Fruit fly (Drosophila melanogaster) whole organism, embryonic: Measurements from ENCODE around the gene Ugt305A1.

Experiments
- Ada2b ChIP-seq: fragments of 200-800 bp; sonication (Bioruptor generic); IDR thresholded peaks from 2 replicates; pipeline ENCODE4 v1.3.6; 2022; ENCODE audit warnings: missing biosample characterization, missing genetic modification characterization
- Awh ChIP-seq: fragments of 200-800 bp; sonication (Bioruptor generic); IDR thresholded peaks from 2 replicates; pipeline ENCODE4, ENCODE4 v1.3.6; 2022; ENCODE audit warnings: missing biosample characterization, missing genetic modification characterization
- BEAF-32 ChIP-seq: fragments of 200-800 bp; sonication (Bioruptor generic); optimal IDR thresholded peaks from 3 replicates; lab custom pipeline; 2017; ENCODE audit warnings: missing biosample characterization, missing genetic modification characterization, mild to moderate bottlenecking, moderate library complexity, missing genetic modification reagents
- Bgb ChIP-seq: fragments of 200-800 bp; sonication (Bioruptor generic); IDR thresholded peaks from 2 replicates; pipeline ENCODE4 v1.3.6; 2022; ENCODE audit warnings: missing biosample characterization, missing genetic modification characterization; ENCODE audit not compliant: partially characterized antibody
- CG10431 ChIP-seq: fragments of 200-800 bp; sonication (Bioruptor generic); optimal IDR thresholded peaks from 3 replicates; lab custom pipeline; 2018; ENCODE audit warnings: missing biosample characterization, mild to moderate bottlenecking, missing genetic modification characterization
- CG11560 ChIP-seq: fragments of 200-800 bp; sonication (Bioruptor generic); IDR thresholded peaks from 3 replicates; pipeline ENCODE4 v1.3.6; 2022; ENCODE audit warnings: missing biosample characterization, missing genetic modification characterization
- CG11695 ChIP-seq: fragments of 200-800 bp; sonication (Bioruptor generic); IDR thresholded peaks from 3 replicates; pipeline ENCODE4 v1.3.6; 2022; ENCODE audit warnings: missing biosample characterization, missing genetic modification characterization
- CG12769 ChIP-seq: fragments of 200-800 bp; sonication (Bioruptor generic); optimal IDR thresholded peaks from 2 replicates; lab custom pipeline; 2019; ENCODE audit warnings: missing biosample characterization, mild to moderate bottlenecking, missing genetic modification characterization, moderate library complexity
- CG13894 ChIP-seq: fragments of 200-800 bp; sonication (Bioruptor generic); optimal IDR thresholded peaks from 3 replicates; lab custom pipeline; 2018; ENCODE audit warnings: missing biosample characterization, mild to moderate bottlenecking, missing genetic modification characterization, moderate library complexity
- CG1603 ChIP-seq: fragments of 200-800 bp; sonication (Bioruptor generic); optimal IDR thresholded peaks from 2 replicates; lab custom pipeline; 2019; ENCODE audit warnings: missing biosample characterization, mild to moderate bottlenecking, missing genetic modification characterization, moderate library complexity
- CG18011 ChIP-seq: fragments of 200-800 bp; sonication (Bioruptor generic); optimal IDR thresholded peaks from 2 replicates; lab custom pipeline; 2017; ENCODE audit warnings: missing biosample characterization, missing genetic modification characterization, mild to moderate bottlenecking, moderate library complexity, missing genotype
- CG30020 ChIP-seq: fragments of 200-800 bp; optimal IDR thresholded peaks from 2 replicates; lab custom pipeline; 2019; ENCODE audit warnings: missing biosample characterization, mild to moderate bottlenecking, missing genetic modification characterization, moderate library complexity
- CG32767 ChIP-seq: fragments of 200-800 bp; sonication (Bioruptor generic); IDR thresholded peaks from 2 replicates; pipeline ENCODE4 v1.3.6; 2022; ENCODE audit warnings: missing biosample characterization, missing genetic modification characterization
- CG34224 ChIP-seq: fragments of 200-800 bp; sonication (Bioruptor generic); IDR thresholded peaks from 3 replicates; pipeline ENCODE4 v1.3.6; 2022; ENCODE audit warnings: missing biosample characterization, missing genetic modification characterization; ENCODE audit not compliant: partially characterized antibody
- CG7963 ChIP-seq: fragments of 200-800 bp; sonication (Bioruptor generic); IDR thresholded peaks from 3 replicates; pipeline ENCODE4 v1.3.6; 2022; ENCODE audit warnings: missing biosample characterization, missing genetic modification characterization; ENCODE audit not compliant: partially characterized antibody
- CG8388 ChIP-seq: fragments of 200-800 bp; sonication (Bioruptor generic); optimal IDR thresholded peaks from 2 replicates; lab custom pipeline; 2019; ENCODE audit warnings: missing biosample characterization, mild to moderate bottlenecking, missing genetic modification characterization, moderate library complexity
- Deaf1 ChIP-seq: fragments of 200-800 bp; optimal IDR thresholded peaks from 3 replicates; lab custom pipeline; 2019; ENCODE audit warnings: missing biosample characterization, mild to moderate bottlenecking, missing genetic modification characterization, moderate library complexity
- Doc3 ChIP-seq: fragments of 200-800 bp; sonication (Bioruptor generic); IDR thresholded peaks from 3 replicates; pipeline ENCODE4 v1.3.6; 2022; ENCODE audit warnings: missing biosample characterization, missing genetic modification characterization; ENCODE audit not compliant: partially characterized antibody
- HmgZ ChIP-seq: fragments of 200-800 bp; sonication (Bioruptor generic); optimal IDR thresholded peaks from 2 replicates; lab custom pipeline; 2018; ENCODE audit warnings: missing biosample characterization, mild to moderate bottlenecking, missing genetic modification characterization
- Hr3 ChIP-seq: fragments of 200-800 bp; sonication (Bioruptor generic); optimal IDR thresholded peaks from 3 replicates; lab custom pipeline; 2016; ENCODE audit warnings: missing biosample characterization, missing genetic modification characterization
- Med ChIP-seq: fragments of 200-800 bp; sonication (Bioruptor generic); peaks from one replicate; lab custom pipeline; 2016; ENCODE audit warnings: missing biosample characterization, missing genetic modification characterization, mild to moderate bottlenecking, inconsistent platforms, moderate library complexity
- Nf-YB ChIP-seq: fragments of 200-800 bp; sonication (Bioruptor generic); optimal IDR thresholded peaks from 3 replicates; lab custom pipeline; 2019; ENCODE audit warnings: missing biosample characterization, mild to moderate bottlenecking, missing genetic modification characterization, moderate library complexity
- YL-1 ChIP-seq: fragments of 200-800 bp; sonication (Bioruptor generic); optimal IDR thresholded peaks from 3 replicates; lab custom pipeline; 2017; ENCODE audit warnings: missing biosample characterization, mild to moderate bottlenecking, missing genetic modification characterization
- abd-A ChIP-seq: fragments of 200-800 bp; sonication (Bioruptor generic); optimal IDR thresholded peaks from 3 replicates; lab custom pipeline; 2019; ENCODE audit warnings: missing biosample characterization, mild to moderate bottlenecking, missing genetic modification characterization, moderate library complexity
- ash1 ChIP-seq: fragments of 200-800 bp; sonication (Bioruptor generic); optimal IDR thresholded peaks from 2 replicates; lab custom pipeline; 2018; ENCODE audit warnings: missing biosample characterization, mild to moderate bottlenecking, missing genetic modification characterization
- bab2 ChIP-seq: fragments of 200-800 bp; sonication (Bioruptor generic); optimal IDR thresholded peaks from 2 replicates; lab custom pipeline; 2016; ENCODE audit warnings: missing biosample characterization, missing genetic modification characterization
- bigmax ChIP-seq: fragments of 200-800 bp; sonication (Bioruptor generic); optimal IDR thresholded peaks from 2 replicates; lab custom pipeline; 2018; ENCODE audit warnings: missing biosample characterization, mild to moderate bottlenecking, missing genetic modification characterization
- ci ChIP-seq: fragments of 200-800 bp; sonication (Bioruptor generic); IDR thresholded peaks from 3 replicates; pipeline ENCODE4 v1.3.6; 2022; ENCODE audit warnings: missing biosample characterization, missing genetic modification characterization
- crp ChIP-seq, 2 experiments: fragments of 200-800 bp; sonication (Bioruptor generic); optimal IDR thresholded peaks; 2 replicates in 1 of 2; 3 replicates in 1 of 2; lab custom pipeline; 2017; ENCODE audit warnings: missing biosample characterization in 2 of 2, missing genetic modification characterization in 2 of 2, mild to moderate bottlenecking in 1 of 2, moderate library complexity in 1 of 2
- fd64A ChIP-seq: fragments of 200-800 bp; sonication (Bioruptor generic); optimal IDR thresholded peaks from 3 replicates; lab custom pipeline; 2018; ENCODE audit warnings: missing biosample characterization, mild to moderate bottlenecking, missing genetic modification characterization
- hbn ChIP-seq: fragments of 200-800 bp; sonication (Bioruptor generic); IDR thresholded peaks from 2 replicates; pipeline ENCODE4 v1.3.6; 2022; ENCODE audit warnings: missing biosample characterization, missing genetic modification characterization; ENCODE audit not compliant: partially characterized antibody
- inv ChIP-seq: fragments of 200-800 bp; sonication (Bioruptor generic); IDR thresholded peaks from 2 replicates; pipeline ENCODE4 v1.3.6; 2022; ENCODE audit warnings: missing biosample characterization, missing genetic modification characterization; ENCODE audit not compliant: partially characterized antibody
- jigr1 ChIP-seq: fragments of 200-800 bp; sonication (Bioruptor generic); IDR thresholded peaks from 3 replicates; pipeline ENCODE4 v1.3.6; 2022; ENCODE audit warnings: missing biosample characterization, missing genetic modification characterization
- maf-S ChIP-seq: fragments of 200-800 bp; sonication (Bioruptor generic); optimal IDR thresholded peaks from 2 replicates; lab custom pipeline; 2016; ENCODE audit warnings: missing biosample characterization, missing genetic modification characterization
- mirr ChIP-seq: fragments of 200-800 bp; sonication (Bioruptor generic); optimal IDR thresholded peaks from 3 replicates; lab custom pipeline; 2018; ENCODE audit warnings: missing biosample characterization, mild to moderate bottlenecking, missing genetic modification characterization
- nom ChIP-seq: fragments of 200-800 bp; sonication (Bioruptor generic); optimal IDR thresholded peaks from 2 replicates; lab custom pipeline; 2017; ENCODE audit warnings: missing biosample characterization, missing genetic modification characterization, mild to moderate bottlenecking, moderate library complexity, missing genetic modification reagents
- org-1 ChIP-seq: fragments of 200-800 bp; sonication (Bioruptor generic); optimal IDR thresholded peaks from 2 replicates; lab custom pipeline; 2017; ENCODE audit warnings: missing biosample characterization, missing genetic modification characterization
- pho ChIP-seq: fragments of 200-800 bp; sonication (Bioruptor generic); optimal IDR thresholded peaks from 2 replicates; lab custom pipeline; 2016; ENCODE audit warnings: missing biosample characterization, missing genetic modification characterization
- run ChIP-seq: fragments of 200-800 bp; sonication (Bioruptor generic); optimal IDR thresholded peaks from 3 replicates; lab custom pipeline; 2018; ENCODE audit warnings: missing biosample characterization, mild to moderate bottlenecking, missing genetic modification characterization
- schlank ChIP-seq: fragments of 200-800 bp; sonication (Bioruptor generic); optimal IDR thresholded peaks from 2 replicates; lab custom pipeline; 2018; ENCODE audit warnings: missing biosample characterization, mild to moderate bottlenecking, missing genetic modification characterization
- sd ChIP-seq: fragments of 200-800 bp; sonication (Bioruptor generic); optimal IDR thresholded peaks from 3 replicates; lab custom pipeline; 2018; ENCODE audit warnings: missing biosample characterization, mild to moderate bottlenecking, missing genetic modification characterization, moderate library complexity
- sens ChIP-seq: fragments of 200-800 bp; sonication (Bioruptor generic); peaks from one replicate; lab custom pipeline; 2016; ENCODE audit warnings: missing biosample characterization, missing genetic modification characterization
- sna ChIP-seq: fragments of 200-800 bp; sonication (Bioruptor generic); IDR thresholded peaks from 2 replicates; pipeline ENCODE4 v1.3.6; 2022; ENCODE audit warnings: missing biosample characterization, missing genetic modification characterization; ENCODE audit not compliant: partially characterized antibody
- sug ChIP-seq: fragments of 200-800 bp; optimal IDR thresholded peaks from 2 replicates; lab custom pipeline; 2019; ENCODE audit warnings: missing biosample characterization, mild to moderate bottlenecking, missing genetic modification characterization, moderate library complexity
- vvl ChIP-seq: fragments of 200-800 bp; sonication (Bioruptor generic); IDR thresholded peaks from 2 replicates; pipeline ENCODE4 v1.3.6; 2022; ENCODE audit warnings: missing biosample characterization, missing genetic modification characterization
- wdn ChIP-seq: fragments of 200-800 bp; sonication (Bioruptor generic); IDR thresholded peaks from 2 replicates; pipeline ENCODE4 v1.3.6; 2022; ENCODE audit warnings: missing biosample characterization, missing genetic modification characterization

The Ugt305A1 gene

dm6 chr3L:4108072-4108843, 48.7 kb downstream of the Ugt305A1 start, which contains the start of gene Ack (continued):
- peak; percentile 31 for TF ChIP-seq nom (GFP tag; lab: Kevin White, UChicago)
- peak; percentile 18 for TF ChIP-seq mirr (GFP tag; lab: Kevin White, UChicago)
- peak; percentile 78 for TF ChIP-seq inv (GFP tag; lab: Robert Waterston, UW)
- TF ChIP-seq sug (tag; lab: Kevin White, UChicago) = peak; percentile 31
- TF ChIP-seq Doc3 (GFP tag; lab: Robert Waterston, UW) = peak; percentile 64; the same call in 1 of the 3 replicates
- TF ChIP-seq sna (GFP tag; lab: Robert Waterston, UW) = peak; percentile 64
- peak; percentile 38 for TF ChIP-seq Deaf1 (tag; lab: Kevin White, UChicago)
- peak; percentile 16 for TF ChIP-seq abd-A (tag; lab: Kevin White, UChicago)
- peak; percentile 81 for TF ChIP-seq CG34224 (GFP tag; lab: Robert Waterston, UW)
- peak; percentile 88 for TF ChIP-seq BEAF-32 (GFP tag; lab: Kevin White, UChicago)
- no peak for TF ChIP-seq Ada2b (GFP tag; lab: Robert Waterston, UW)
- TF ChIP-seq crp (GFP tag; optimal IDR thresholded peaks at IDR 0.05; lab: Kevin White, UChicago) = peak; percentile 10 to 89
- TF ChIP-seq Bgb (GFP tag; lab: Robert Waterston, UW) = peak; percentile 87
- 0 out of 3 replicates have a peak, but pooled peaks have one; percentile 21 for TF ChIP-seq CG11695 (GFP tag; lab: Robert Waterston, UW)
- peak; percentile 42 for TF ChIP-seq CG1603
- peak; percentile 58 for TF ChIP-seq Med (GFP tag; lab: Kevin White, UChicago)
- TF ChIP-seq pho (GFP tag; lab: Kevin White, UChicago) = no peak
- no peak for TF ChIP-seq wdn (GFP tag; lab: Robert Waterston, UW)
- TF ChIP-seq YL-1 = peak; percentile 68
- no peak for TF ChIP-seq CG10431
- peak; percentile 86 for TF ChIP-seq hbn (GFP tag; lab: Robert Waterston, UW)
- peak; percentile 58 for TF ChIP-seq CG7963
- TF ChIP-seq Hr3 (GFP tag; lab: Kevin White, UChicago) = no peak
- TF ChIP-seq HmgZ (tag; lab: Kevin White, UChicago) = no peak
- TF ChIP-seq sens (GFP tag; lab: Kevin White, UChicago) = peak; percentile 90
- peak; percentile 24 for TF ChIP-seq sd
- TF ChIP-seq vvl (GFP tag; lab: Robert Waterston, UW) = no peak
- TF ChIP-seq org-1 (GFP tag; lab: Kevin White, UChicago) = no peak
- peak; percentile 3 for TF ChIP-seq CG30020 (tag; lab: Kevin White, UChicago)
- TF ChIP-seq ci (GFP tag; lab: Robert Waterston, UW) = 0 out of 3 replicates have a peak, but pooled peaks have one; percentile 23
- peak; percentile 55; the same call in 1 of the 2 replicates for TF ChIP-seq Awh (GFP tag; lab: Robert Waterston, UW)
- 0 out of 2 replicates have a peak, but pooled peaks have one; percentile 34 for TF ChIP-seq CG32767

- TF ChIP-seq CG12769 (tag; lab: Kevin White, UChicago) = peak; percentile 38
- peak; percentile 5 for TF ChIP-seq fd64A (GFP tag; lab: Kevin White, UChicago)
- TF ChIP-seq bigmax = no peak
- TF ChIP-seq schlank (tag; lab: Kevin White, UChicago) = no peak
- no peak for TF ChIP-seq jigr1
- peak; percentile 44 for TF ChIP-seq CG18011 (GFP tag; lab: Kevin White, UChicago)
- no peak for TF ChIP-seq CG11560 (tag; lab: Robert Waterston, UW)
- no peak for TF ChIP-seq ash1 (GFP tag; lab: Kevin White, UChicago)
- TF ChIP-seq bab2 (GFP tag; lab: Kevin White, UChicago) = peak; percentile 77
- TF ChIP-seq run (tag; lab: Kevin White, UChicago) = peak; percentile 29
- peak; percentile 62 for TF ChIP-seq Nf-YB (GFP tag; lab: Kevin White, UChicago)
- TF ChIP-seq CG8388 (GFP tag; lab: Kevin White, UChicago) = peak; percentile 73
- peak; percentile 6 for TF ChIP-seq CG13894
- peak; percentile 78 for TF ChIP-seq ci (GFP tag; lab: Robert Waterston, UW)
- peak; percentile 35 for TF ChIP-seq maf-S (GFP tag; lab: Kevin White, UChicago)
- peak; percentile 41; the same call in 1 of the 2 replicates for TF ChIP-seq CG32767
Observed at dm6 chr3L:4108844-4109494, 49.4 kb downstream of the Ugt305A1 start.
